Worm (Caenorhabditis elegans) whole organism, L4/young adult: ENCODE data around the gene sri-28.

ENCODE experiments used
- W03F9.2 ChIP-seq: fragments of 150-350 bp; optimal IDR thresholded peaks from 2 replicates; lab custom pipeline; 2014; ENCODE audit warnings: missing biosample characterization, missing genetic modification characterization
- dao-5 ChIP-seq: sonication (generic microtip); optimal IDR thresholded peaks from 2 replicates; lab custom pipeline; 2016; ENCODE audit warnings: missing genotype, missing genetic modification characterization, moderate library complexity, missing compliant biosample characterization
- him-1 ChIP-seq: sonication (generic microtip); optimal IDR thresholded peaks from 2 replicates; lab custom pipeline; 2016; ENCODE audit warnings: missing genotype, missing genetic modification reagents, missing genetic modification characterization, missing compliant biosample characterization

DNA sequence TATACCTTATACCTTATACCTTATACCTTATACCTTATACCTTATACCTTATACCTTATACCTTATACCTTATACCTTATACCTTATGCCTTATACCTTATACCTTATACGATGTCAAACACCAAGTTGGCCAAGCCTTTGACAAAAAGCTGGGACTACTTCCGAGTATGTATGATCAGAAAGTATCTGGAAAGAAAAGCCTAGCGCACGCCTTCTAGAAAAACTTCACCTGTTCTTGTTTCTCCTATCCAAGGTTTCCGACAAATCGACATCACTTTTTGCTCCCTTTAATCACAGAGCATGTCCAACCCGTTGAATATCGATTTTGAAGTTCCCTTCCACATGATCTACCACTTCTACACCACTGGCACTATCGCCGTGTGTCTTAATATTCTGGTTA is at the start of gene sri-28:
- no peak for TF ChIP-seq him-1
- TF ChIP-seq W03F9.2 (tag; lab: Kevin White, UChicago), result no peak
- no peak for TF ChIP-seq dao-5 (tag; lab: Kevin White, UChicago)
